Worm (Caenorhabditis elegans) whole organism, mixed stage, embryonic: Measurements from ENCODE around the gene Y17G9A.2.

ENCODE experiments used
- mab-5 ChIP-seq: fragments of 150-350 bp; optimal IDR thresholded peaks from 2 replicates; lab custom pipeline; 2014; ENCODE audit warnings: missing biosample characterization, missing genetic modification characterization
- sptf-1 ChIP-seq: sonication (generic microtip); optimal IDR thresholded peaks from 2 replicates; lab custom pipeline; 2017; ENCODE audit warnings: mild to moderate bottlenecking, missing genetic modification characterization, moderate library complexity, missing compliant biosample characterization

ce11 chrIV:4864524-4864923, 8.4 kb upstream of the Y17G9A.2 start:
- TF ChIP-seq sptf-1: no peak
- no peak for TF ChIP-seq mab-5
